Fruit fly (Drosophila melanogaster): ENCODE results near the gene CG9784.

CG9784 gene

dm6 chrX:16579978-16580377 lies 19.0 kb downstream of the CG9784 start (continued):
- TF ChIP-seq CG12769 (tag; optimal IDR thresholded peaks at IDR 0.05) (no peak), hkb (optimal IDR thresholded peaks at IDR 0.05) (no peak), hkb (GFP tag; IDR thresholded peaks at IDR 0.05) (0 out of 2 replicates have a peak, but pooled peaks have one; percentile 21), CG2889 (GFP tag; IDR thresholded peaks at IDR 0.05) (no peak), Atf-2 (GFP tag; optimal IDR thresholded peaks at IDR 0.05) (no peak), Fer3 (tag; optimal IDR thresholded peaks at IDR 0.05) (peak; percentile 20), CG11504 (tag; optimal IDR thresholded peaks at IDR 0.05) (peak; percentile 77), Dad (GFP tag; optimal IDR thresholded peaks at IDR 0.05) (no peak), Oli (tag; optimal IDR thresholded peaks at IDR 0.05) (peak; percentile 56), tup (GFP tag; optimal IDR thresholded peaks at IDR 0.05) (no peak), CG1529 (GFP tag; optimal IDR thresholded peaks at IDR 0.05) (no peak), Bgb (GFP tag; IDR thresholded peaks at IDR 0.05; ENCODE audit: partially characterized antibody) (no peak), org-1 (GFP tag; optimal IDR thresholded peaks at IDR 0.05) (peak; percentile 19), bcd (GFP tag; optimal IDR thresholded peaks at IDR 0.05) (peak; percentile 35), CG6854 (GFP tag; optimal IDR thresholded peaks at IDR 0.05) (peak; percentile 18), CG4730 (GFP tag; IDR thresholded peaks at IDR 0.05) (no peak), CG10274 (GFP tag; optimal IDR thresholded peaks at IDR 0.05) (no peak), CG10147 (GFP tag; optimal IDR thresholded peaks at IDR 0.05) (peak; percentile 54), unpg (GFP tag; optimal IDR thresholded peaks at IDR 0.05) (peak; percentile 41), row (GFP tag; IDR thresholded peaks at IDR 0.05) (peak; percentile 54; the same call in 2 of the 3 replicates), Med (GFP tag) (peak; percentile 47), CG17385 (GFP tag; optimal IDR thresholded peaks at IDR 0.05) (peak; percentile 40), Vsx1 (GFP tag; optimal IDR thresholded peaks at IDR 0.05) (peak; percentile 14), gem (tag; optimal IDR thresholded peaks at IDR 0.05) (peak; percentile 74), CG17361 (GFP tag; IDR thresholded peaks at IDR 0.05) (peak; percentile 63; the same call in 2 of the 3 replicates), HLHmδ (GFP tag; optimal IDR thresholded peaks at IDR 0.05) (no peak), slbo (GFP tag; IDR thresholded peaks at IDR 0.05) (peak; percentile 35), az2 (GFP tag; optimal IDR thresholded peaks at IDR 0.05) (peak; percentile 20), h (optimal IDR thresholded peaks at IDR 0.05) (no peak), HmgZ (tag; optimal IDR thresholded peaks at IDR 0.05) (no peak), CG7839 (tag; optimal IDR thresholded peaks at IDR 0.05) (peak; percentile 70), Ptx1 (GFP tag; IDR thresholded peaks at IDR 0.05) (0 out of 2 replicates have a peak, but pooled peaks have one; percentile 31), CG7271 (tag; optimal IDR thresholded peaks at IDR 0.05) (no peak), da (GFP tag; optimal IDR thresholded peaks at IDR 0.05) (no peak), PHDP (tag; optimal IDR thresholded peaks at IDR 0.05) (peak; percentile 57), CG12299 (tag; optimal IDR thresholded peaks at IDR 0.05) (peak; percentile 26), HLH3B (GFP tag; IDR thresholded peaks at IDR 0.05) (no peak), Xbp1 (GFP tag; optimal IDR thresholded peaks at IDR 0.05) (peak; percentile 47), amos (GFP tag; IDR thresholded peaks at IDR 0.05; ENCODE audit: partially characterized antibody) (no peak), Sox102F (GFP tag; optimal IDR thresholded peaks at IDR 0.05) (peak; percentile 52), CG17568 (GFP tag; optimal IDR thresholded peaks at IDR 0.05) (no peak), CG13775 (GFP tag; optimal IDR thresholded peaks at IDR 0.05) (peak; percentile 40), CG2712 (tag; optimal IDR thresholded peaks at IDR 0.05) (peak; percentile 55), Deaf1 (tag; optimal IDR thresholded peaks at IDR 0.05) (no peak), CG6689 (GFP tag; IDR thresholded peaks at IDR 0.05) (peak; percentile 34; the same call in 1 of the 2 replicates)
